Fruit fly (Drosophila melanogaster) whole organism, pupa: ENCODE data around the gene SMC5.

ENCODE experiments used
- CG10348 ChIP-seq: fragments of 200-800 bp; sonication (Bioruptor generic); IDR thresholded peaks from 2 replicates; pipeline ENCODE4 v1.3.6; 2022; ENCODE audit warnings: missing biosample characterization, missing genetic modification characterization
- CG14655 ChIP-seq: fragments of 200-800 bp; sonication (Bioruptor generic); optimal IDR thresholded peaks from 3 replicates; lab custom pipeline; 2017; ENCODE audit warnings: mild to moderate bottlenecking, missing biosample characterization, missing genetic modification reagents, missing genetic modification characterization
- Ets98B ChIP-seq: fragments of 200-800 bp; sonication (Bioruptor generic); IDR thresholded peaks from 2 replicates; pipeline ENCODE4 v1.3.6; 2022; ENCODE audit warnings: missing biosample characterization, missing genetic modification characterization
- fd96Ca ChIP-seq: fragments of 200-800 bp; sonication (Bioruptor generic); IDR thresholded peaks from 3 replicates; pipeline ENCODE4 v1.3.6; 2022; ENCODE audit warnings: missing biosample characterization, missing genetic modification characterization

DNA sequence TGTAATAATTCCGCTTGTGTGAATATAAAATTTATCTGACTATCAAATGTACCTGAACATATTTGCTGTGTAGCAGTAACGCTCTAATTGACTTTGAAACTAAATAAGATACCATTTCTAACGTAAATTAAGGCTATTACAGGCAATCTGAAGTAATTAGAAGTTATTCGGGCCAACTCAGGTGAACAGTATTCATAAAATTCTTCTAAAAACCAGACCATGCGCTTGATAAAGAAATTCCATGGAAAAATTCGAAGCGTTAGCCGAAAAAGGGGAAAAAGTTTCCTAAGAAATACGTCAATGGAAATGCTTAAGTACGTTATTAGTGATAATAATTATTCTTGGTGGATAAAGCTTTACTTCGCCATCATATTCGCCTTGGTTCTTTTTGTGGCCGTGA lies 34.6 kb upstream of the SMC5 start, which contains the start of gene ppk5:
- TF ChIP-seq fd96Ca (GFP tag; lab: Robert Waterston, UW) (no peak), CG10348 (GFP tag; lab: Robert Waterston, UW) (no peak), Ets98B (no peak), CG14655 (GFP tag; lab: Kevin White, UChicago) (no peak)
